Worm (Caenorhabditis elegans) whole organism, young adult: ENCODE measurements around the gene C34H4.5.

ENCODE experiments used
- aptf-3 ChIP-seq: fragments of 200-800 bp; sonication (Bioruptor generic); IDR thresholded peaks from 2 replicates; pipeline ENCODE4 v1.3.6; 2022; ENCODE audit warnings: missing genetic modification characterization, missing compliant biosample characterization
- dpff-1 ChIP-seq: sonication (generic microtip); optimal IDR thresholded peaks from 2 replicates; lab custom pipeline; 2017; ENCODE audit warnings: mild to moderate bottlenecking, missing genetic modification characterization, missing compliant biosample characterization
- dpl-1 ChIP-seq: fragments of 150-350 bp; optimal IDR thresholded peaks from 2 replicates; lab custom pipeline; 2014; ENCODE audit warnings: missing biosample characterization, missing genetic modification reagents, missing genetic modification characterization
- egrh-3 ChIP-seq: fragments of 200-800 bp; sonication (Bioruptor generic); IDR thresholded peaks from 2 replicates; pipeline ENCODE4 v1.3.6; 2022; ENCODE audit warnings: missing genetic modification reagents, missing genetic modification characterization, missing compliant biosample characterization
- nhr-120 ChIP-seq: fragments of 200-800 bp; sonication (Bioruptor generic); IDR thresholded peaks from 2 replicates; pipeline ENCODE4 v1.3.6; 2022; ENCODE audit warnings: missing genetic modification characterization, missing compliant biosample characterization

- TF ChIP-seq dpff-1 (tag; lab: Kevin White, UChicago) (no peak), dpl-1 (GFP tag; lab: Kevin White, UChicago) (no peak), aptf-3 (GFP tag; lab: Robert Waterston, UW) (no peak), egrh-3 (no peak), nhr-120 (GFP tag; lab: Robert Waterston, UW) (no peak)
These were observed 53.9 kb downstream of the C34H4.5 start, which contains the start of gene npp-20 for ce11 chrIV:1496017-1496678.
